Fruit fly (Drosophila melanogaster): ENCODE data around the gene CG13875.

Gene CG13875

DNA sequence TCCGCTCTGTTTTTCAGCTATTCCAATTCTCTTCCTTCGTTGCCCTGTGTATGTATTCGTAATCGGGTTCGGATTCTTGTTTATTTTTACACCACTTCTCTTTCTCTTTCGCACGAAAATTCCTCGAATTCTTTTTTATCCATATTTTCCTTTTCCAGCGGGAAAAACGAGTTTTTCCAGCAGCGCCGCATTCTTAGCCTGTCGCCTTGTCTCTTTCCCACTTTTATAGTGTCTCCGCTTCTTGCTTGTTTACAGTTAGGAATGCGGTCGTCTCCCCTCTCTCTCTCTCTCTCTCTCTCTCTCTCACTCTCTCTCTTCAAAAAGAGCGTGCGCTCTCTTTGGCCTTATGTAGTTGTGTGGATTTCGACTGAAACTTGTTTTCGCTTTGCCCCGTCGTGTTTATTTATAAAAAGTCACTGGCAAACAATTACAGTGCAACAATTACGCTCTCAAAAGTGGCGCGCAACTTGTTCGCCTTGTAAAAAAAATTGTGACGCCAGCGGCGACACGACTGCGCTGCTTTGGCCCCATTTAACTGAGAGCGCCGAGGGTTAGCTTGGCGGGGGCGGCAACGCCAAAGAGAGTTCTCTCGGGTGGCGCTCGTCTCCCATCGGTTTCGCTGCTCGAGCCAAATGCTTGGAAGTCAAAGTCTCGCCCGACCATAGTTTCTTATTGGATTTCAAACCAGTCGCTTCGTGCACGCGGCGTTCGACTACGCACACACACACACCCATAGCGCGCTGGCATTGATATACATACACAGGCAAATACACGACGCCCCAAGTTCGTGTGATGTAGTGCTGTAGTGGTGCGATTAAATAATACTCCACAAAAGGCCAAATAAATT lies 48.3 kb upstream of the CG13875 start (continued):
- peak in 1 of 2 experiments; percentile 30 for TF ChIP-seq bsh (GFP tag; optimal IDR thresholded peaks at IDR 0.05)
- peak; percentile 54 for TF ChIP-seq slp2 (GFP tag; optimal IDR thresholded peaks at IDR 0.05)
- TF ChIP-seq PHDP (tag; optimal IDR thresholded peaks at IDR 0.05), result peak; percentile 62
- TF ChIP-seq Eip74EF (GFP tag; optimal IDR thresholded peaks at IDR 0.05), result peak in 1 of 2 experiments; percentile 64
- peak; percentile 94 for TF ChIP-seq ftz-f1 (GFP tag; optimal IDR thresholded peaks at IDR 0.05)
- TF ChIP-seq sd (tag; optimal IDR thresholded peaks at IDR 0.05), result peak; percentile 100
- TF ChIP-seq disco-r (GFP tag; optimal IDR thresholded peaks at IDR 0.05), result peak; percentile 29
- TF ChIP-seq CG11560 (tag; IDR thresholded peaks at IDR 0.05), result no peak
- TF ChIP-seq h (optimal IDR thresholded peaks at IDR 0.05), result no peak
- no peak for TF ChIP-seq ac (GFP tag; optimal IDR thresholded peaks at IDR 0.05)
- TF ChIP-seq lab (GFP tag; optimal IDR thresholded peaks at IDR 0.05), result peak; percentile 72
- peak; percentile 53 for TF ChIP-seq CG10431 (GFP tag; optimal IDR thresholded peaks at IDR 0.05)
- peak; percentile 89 for TF ChIP-seq yki (optimal IDR thresholded peaks at IDR 0.05)
- TF ChIP-seq CG10543 (GFP tag; optimal IDR thresholded peaks at IDR 0.05), result peak; percentile 91
- TF ChIP-seq CG6683 (GFP tag; optimal IDR thresholded peaks at IDR 0.05), result peak; percentile 42
- no peak for TF ChIP-seq Ssrp (tag; optimal IDR thresholded peaks at IDR 0.05)
- TF ChIP-seq dysf (GFP tag; IDR thresholded peaks at IDR 0.05), result peak; percentile 9; the same call in 1 of the 3 replicates
- TF ChIP-seq CG9437 (GFP tag; optimal IDR thresholded peaks at IDR 0.05), result peak; percentile 8
- TF ChIP-seq CG3407 (GFP tag; optimal IDR thresholded peaks at IDR 0.05), result peak; percentile 51
- TF ChIP-seq CG8359 (GFP tag; optimal IDR thresholded peaks at IDR 0.05; ENCODE audit: borderline replicate concordance), result no peak
- TF ChIP-seq CG17328 (GFP tag; IDR thresholded peaks at IDR 0.05), result peak; percentile 10; the same call in 1 of the 2 replicates
- no peak for TF ChIP-seq vnd (GFP tag; IDR thresholded peaks at IDR 0.05; ENCODE audit: partially characterized antibody)
- peak in 1 of 2 experiments; percentile 20 for TF ChIP-seq dpn (GFP tag; optimal IDR thresholded peaks at IDR 0.05)
- TF ChIP-seq CG6791 (GFP tag; IDR thresholded peaks at IDR 0.05; ENCODE audit: partially characterized antibody), result peak; percentile 32; the same call in 1 of the 3 replicates
- peak; percentile 7 for TF ChIP-seq CG4707 (GFP tag; optimal IDR thresholded peaks at IDR 0.05)
- TF ChIP-seq CG17612 (GFP tag; IDR thresholded peaks at IDR 0.05), result no peak
- peak; percentile 65 for TF ChIP-seq CG13894 (tag; optimal IDR thresholded peaks at IDR 0.05)
- no peak for TF ChIP-seq CG33213 (GFP tag; optimal IDR thresholded peaks at IDR 0.05)
- TF ChIP-seq Hmr (GFP tag; optimal IDR thresholded peaks at IDR 0.05), result peak; percentile 70
- no peak for TF ChIP-seq ERR (GFP tag; optimal IDR thresholded peaks at IDR 0.05)
- peak; percentile 32 for TF ChIP-seq D19A (tag; optimal IDR thresholded peaks at IDR 0.05)
- no peak for TF ChIP-seq peb (GFP tag; IDR thresholded peaks at IDR 0.05)
- TF ChIP-seq vvl (GFP tag; IDR thresholded peaks at IDR 0.05), result peak; percentile 38; the same call in 1 of the 2 replicates
- TF ChIP-seq chm (GFP tag; IDR thresholded peaks at IDR 0.05), result peak; percentile 72
- TF ChIP-seq CG15479 (GFP tag; optimal IDR thresholded peaks at IDR 0.05), result peak; percentile 35
- peak; percentile 29 for TF ChIP-seq CG6813 (GFP tag; optimal IDR thresholded peaks at IDR 0.05)
- TF ChIP-seq CG2199 (GFP tag; IDR thresholded peaks at IDR 0.05), result peak; percentile 53; the same call in 1 of the 3 replicates
- no peak for TF ChIP-seq CG11696 (GFP tag; IDR thresholded peaks at IDR 0.05)
- peak; percentile 46; the same call in 1 of the 2 replicates for TF ChIP-seq hbn (GFP tag; IDR thresholded peaks at IDR 0.05; ENCODE audit: partially characterized antibody)
- TF ChIP-seq twi (tag; optimal IDR thresholded peaks at IDR 0.05), result peak; percentile 13
- TF ChIP-seq CG13296 (GFP tag; optimal IDR thresholded peaks at IDR 0.05), result peak; percentile 75
- TF ChIP-seq Drgx (GFP tag; IDR thresholded peaks at IDR 0.05), result peak; percentile 77
- TF ChIP-seq Ptx1 (GFP tag; IDR thresholded peaks at IDR 0.05), result no peak
- TF ChIP-seq bbx (GFP tag; IDR thresholded peaks at IDR 0.05; ENCODE audit: partially characterized antibody), result peak; percentile 24; the same call in 1 of the 2 replicates
- TF ChIP-seq CG7839 (tag; optimal IDR thresholded peaks at IDR 0.05), result no peak
- peak; percentile 22 for TF ChIP-seq Mes4 (GFP tag; optimal IDR thresholded peaks at IDR 0.05)
- TF ChIP-seq Lpt (GFP tag; optimal IDR thresholded peaks at IDR 0.05), result peak; percentile 50
- no peak for TF ChIP-seq Awh (GFP tag; IDR thresholded peaks at IDR 0.05)

Data from whole organism, embryonic.